Worm (Caenorhabditis elegans): ENCODE data around the gene T25B2.4.

DNA sequence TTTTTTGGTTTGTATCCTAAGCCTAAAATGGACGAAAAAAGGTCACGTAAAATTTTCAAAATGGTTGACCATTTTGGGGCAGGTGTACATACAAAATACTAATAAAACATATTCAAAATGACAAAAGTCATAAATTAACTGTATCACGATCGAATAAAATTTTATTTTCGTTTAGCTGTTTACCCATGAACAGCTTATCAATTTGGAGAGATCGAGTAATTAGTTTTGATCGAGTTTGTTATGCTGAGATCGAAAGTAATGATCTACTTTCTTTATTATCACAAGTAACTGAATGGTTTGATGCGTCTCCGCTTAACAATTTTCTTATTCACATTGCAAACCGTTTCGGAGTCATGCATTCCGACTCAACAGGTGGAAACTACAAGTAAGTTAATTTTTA, 9.8 kb downstream of the T25B2.4 start, which contains the start of gene T13C5.10:
- TF ChIP-seq nhr-11 (tag; optimal IDR thresholded peaks at IDR 0.05) = no peak
- TF ChIP-seq odd-2 (tag; optimal IDR thresholded peaks at IDR 0.05) = no peak
- no peak for TF ChIP-seq sdc-2 (tag; optimal IDR thresholded peaks at IDR 0.05)
- TF ChIP-seq K09A11.1 (tag; optimal IDR thresholded peaks at IDR 0.05; ENCODE audit: insufficient read depth) = no peak
- no peak for TF ChIP-seq pat-9 (tag; optimal IDR thresholded peaks at IDR 0.05)
- TF ChIP-seq pha-2 (tag; optimal IDR thresholded peaks at IDR 0.05) = no peak
- no peak for TF ChIP-seq ama-1 (optimal IDR thresholded peaks at IDR 0.05)
- TF ChIP-seq nhr-232 (tag; optimal IDR thresholded peaks at IDR 0.05) = no peak
- TF ChIP-seq tbx-7 (tag; optimal IDR thresholded peaks at IDR 0.05) = no peak
- TF ChIP-seq pag-3 (tag; optimal IDR thresholded peaks at IDR 0.05; ENCODE audit: borderline replicate concordance) = no peak
- TF ChIP-seq ceh-31 (tag; optimal IDR thresholded peaks at IDR 0.05) = no peak
